Fruit fly (Drosophila melanogaster) whole organism, embryonic: ENCODE data around the gene CG31275.
A peak's percentile ranks its signal among the peaks of the same experiment; 100 is the strongest.

Source experiments
- BtbVII ChIP-seq: fragments of 200-800 bp; sonication (Bioruptor generic); optimal IDR thresholded peaks from 3 replicates; lab custom pipeline; 2017; ENCODE audit warnings: missing biosample characterization, mild to moderate bottlenecking, missing genetic modification characterization
- CG10431 ChIP-seq: fragments of 200-800 bp; sonication (Bioruptor generic); optimal IDR thresholded peaks from 3 replicates; lab custom pipeline; 2018; ENCODE audit warnings: missing biosample characterization, mild to moderate bottlenecking, missing genetic modification characterization
- CG12155 ChIP-seq: fragments of 200-800 bp; sonication (Bioruptor generic); optimal IDR thresholded peaks from 3 replicates; lab custom pipeline; 2016; ENCODE audit warnings: missing biosample characterization, missing genetic modification characterization
- CG13123 ChIP-seq: fragments of 200-800 bp; sonication (Bioruptor generic); optimal IDR thresholded peaks from 2 replicates; lab custom pipeline; 2016; ENCODE audit warnings: missing biosample characterization, missing genetic modification characterization
- CG15479 ChIP-seq: fragments of 200-800 bp; sonication (Bioruptor generic); optimal IDR thresholded peaks from 3 replicates; lab custom pipeline; 2019; ENCODE audit warnings: missing biosample characterization, mild to moderate bottlenecking, missing genetic modification characterization, moderate library complexity
- CG1603 ChIP-seq: fragments of 200-800 bp; sonication (Bioruptor generic); optimal IDR thresholded peaks from 2 replicates; lab custom pipeline; 2019; ENCODE audit warnings: missing biosample characterization, mild to moderate bottlenecking, missing genetic modification characterization, moderate library complexity
- CG16813 ChIP-seq: fragments of 200-800 bp; sonication (Bioruptor generic); IDR thresholded peaks from 3 replicates; pipeline ENCODE4 v1.3.6; 2022; ENCODE audit warnings: missing biosample characterization, missing genetic modification characterization; ENCODE audit not compliant: partially characterized antibody
- CG17912 ChIP-seq: fragments of 200-800 bp; sonication (Bioruptor generic); optimal IDR thresholded peaks from 2 replicates; lab custom pipeline; 2018; ENCODE audit warnings: missing biosample characterization, mild to moderate bottlenecking, missing genetic modification characterization
- CG18262 ChIP-seq: fragments of 200-800 bp; optimal IDR thresholded peaks from 3 replicates; lab custom pipeline; 2019; ENCODE audit warnings: missing biosample characterization, mild to moderate bottlenecking, missing genetic modification characterization, moderate library complexity
- CG2129 ChIP-seq: fragments of 200-800 bp; sonication (Bioruptor generic); IDR thresholded peaks from 2 replicates; pipeline ENCODE4 v1.3.6; 2022; ENCODE audit warnings: missing biosample characterization, missing genetic modification characterization; ENCODE audit not compliant: partially characterized antibody
- CG31224 ChIP-seq: fragments of 200-800 bp; sonication (Bioruptor generic); IDR thresholded peaks from 2 replicates; pipeline ENCODE4 v1.3.6; 2022; ENCODE audit warnings: missing biosample characterization, missing genetic modification characterization
- CG31365 ChIP-seq: fragments of 200-800 bp; sonication (Bioruptor generic); optimal IDR thresholded peaks from 2 replicates; lab custom pipeline; 2018; ENCODE audit warnings: missing biosample characterization, mild to moderate bottlenecking, missing genetic modification characterization
- CG34224 ChIP-seq: fragments of 200-800 bp; sonication (Bioruptor generic); IDR thresholded peaks from 3 replicates; pipeline ENCODE4 v1.3.6; 2022; ENCODE audit warnings: missing biosample characterization, missing genetic modification characterization; ENCODE audit not compliant: partially characterized antibody
- CG4707 ChIP-seq: fragments of 200-800 bp; sonication (Bioruptor generic); optimal IDR thresholded peaks from 2 replicates; lab custom pipeline; 2018; ENCODE audit warnings: missing biosample characterization, mild to moderate bottlenecking, missing genetic modification characterization, moderate library complexity
- CG5953 ChIP-seq: fragments of 200-800 bp; sonication (Bioruptor generic); IDR thresholded peaks from 2 replicates; pipeline ENCODE4 v1.3.6; 2022; ENCODE audit warnings: missing biosample characterization, missing genetic modification characterization
- CG6175 ChIP-seq: fragments of 200-800 bp; sonication (Bioruptor generic); IDR thresholded peaks from 3 replicates; pipeline ENCODE4 v1.3.6; 2022; ENCODE audit warnings: missing biosample characterization, missing genetic modification characterization
- CG8089 ChIP-seq: fragments of 200-800 bp; sonication (Bioruptor generic); optimal IDR thresholded peaks from 3 replicates; lab custom pipeline; 2016; ENCODE audit warnings: missing biosample characterization, missing genetic modification characterization
- CG8478 ChIP-seq: fragments of >200 bp; optimal IDR thresholded peaks from 2 replicates; lab custom pipeline; 2018
- CHES-1-like ChIP-seq: fragments of 200-800 bp; sonication (Bioruptor generic); optimal IDR thresholded peaks from 2 replicates; lab custom pipeline; 2016; ENCODE audit warnings: missing biosample characterization, missing genetic modification characterization
- CoRest ChIP-seq: fragments of 200-800 bp; sonication (Bioruptor generic); optimal IDR thresholded peaks from 3 replicates; lab custom pipeline; 2018; ENCODE audit warnings: missing biosample characterization, mild to moderate bottlenecking, missing genetic modification characterization, moderate library complexity
- MESR4 ChIP-seq: fragments of 200-800 bp; sonication (Bioruptor generic); optimal IDR thresholded peaks from 2 replicates; lab custom pipeline; 2018; ENCODE audit warnings: missing biosample characterization, mild to moderate bottlenecking, missing genetic modification characterization, moderate library complexity
- Nf-YB ChIP-seq: fragments of 200-800 bp; sonication (Bioruptor generic); optimal IDR thresholded peaks from 3 replicates; lab custom pipeline; 2019; ENCODE audit warnings: missing biosample characterization, mild to moderate bottlenecking, missing genetic modification characterization, moderate library complexity
- Optix ChIP-seq: fragments of 200-800 bp; sonication (Bioruptor generic); IDR thresholded peaks from 3 replicates; pipeline ENCODE4 v1.3.6; 2022; ENCODE audit warnings: missing biosample characterization, missing genetic modification characterization
- abd-A ChIP-seq: fragments of 200-800 bp; sonication (Bioruptor generic); optimal IDR thresholded peaks from 3 replicates; lab custom pipeline; 2019; ENCODE audit warnings: missing biosample characterization, mild to moderate bottlenecking, missing genetic modification characterization, moderate library complexity
- al ChIP-seq: fragments of 200-800 bp; sonication (Bioruptor generic); IDR thresholded peaks from 2 replicates; pipeline ENCODE4 v1.3.6; 2022; ENCODE audit warnings: missing biosample characterization, missing genetic modification characterization
- cad ChIP-seq: fragments of >200 bp; optimal IDR thresholded peaks from 2 replicates; lab custom pipeline; 2017; ENCODE audit warnings: missing biosample characterization, missing genetic modification characterization
- cg ChIP-seq: fragments of 200-800 bp; sonication (Bioruptor generic); optimal IDR thresholded peaks from 3 replicates; lab custom pipeline; 2019; ENCODE audit warnings: missing biosample characterization, mild to moderate bottlenecking, missing genetic modification characterization, moderate library complexity
- chn ChIP-seq: fragments of 200-800 bp; sonication (Bioruptor generic); optimal IDR thresholded peaks from 2 replicates; lab custom pipeline; 2016; ENCODE audit warnings: missing biosample characterization, missing genetic modification characterization
- dmrt99B ChIP-seq: fragments of 200-800 bp; sonication (Bioruptor generic); optimal IDR thresholded peaks from 2 replicates; lab custom pipeline; 2018; ENCODE audit warnings: missing biosample characterization, mild to moderate bottlenecking, missing genetic modification characterization, moderate library complexity
- gcm ChIP-seq: fragments of 200-800 bp; sonication (Bioruptor generic); optimal IDR thresholded peaks from 2 replicates; lab custom pipeline; 2019; ENCODE audit warnings: missing biosample characterization, mild to moderate bottlenecking, missing genetic modification characterization, moderate library complexity
- gem ChIP-seq: fragments of 200-800 bp; sonication (Bioruptor generic); optimal IDR thresholded peaks from 2 replicates; lab custom pipeline; 2019; ENCODE audit warnings: missing biosample characterization, mild to moderate bottlenecking, missing genetic modification characterization, moderate library complexity
- h ChIP-seq: fragments of >200 bp; optimal IDR thresholded peaks from 2 replicates; lab custom pipeline; 2017
- ken ChIP-seq: fragments of 200-800 bp; sonication (Bioruptor generic); IDR thresholded peaks from 3 replicates; pipeline ENCODE4 v1.3.6; 2022; ENCODE audit warnings: missing biosample characterization, missing genetic modification characterization
- lmd ChIP-seq: fragments of 200-800 bp; sonication (Bioruptor generic); IDR thresholded peaks from 2 replicates; pipeline ENCODE4 v1.3.6; 2022; ENCODE audit warnings: missing biosample characterization, missing genetic modification characterization
- lola ChIP-seq, 3 experiments: fragments of >200 bp in 2 of 3; fragments of 200-800 bp in 1 of 3; sonication (Bioruptor generic) in 1 of 3; optimal IDR thresholded peaks; 2 replicates each; lab custom pipeline; 2017 to 2019; ENCODE audit warnings: missing biosample characterization in 3 of 3, missing genetic modification characterization in 3 of 3, mild to moderate bottlenecking in 1 of 3, moderate library complexity in 1 of 3
- nerfin-1 ChIP-seq: fragments of 200-800 bp; sonication (Bioruptor generic); optimal IDR thresholded peaks from 3 replicates; lab custom pipeline; 2019; ENCODE audit warnings: missing biosample characterization, mild to moderate bottlenecking, missing genetic modification characterization, moderate library complexity
- pb ChIP-seq: fragments of 200-800 bp; sonication (Bioruptor generic); optimal IDR thresholded peaks from 3 replicates; lab custom pipeline; 2016; ENCODE audit warnings: missing biosample characterization, missing genetic modification characterization
- phol ChIP-seq: fragments of 200-800 bp; sonication (Bioruptor generic); optimal IDR thresholded peaks from 3 replicates; lab custom pipeline; 2018; ENCODE audit warnings: missing biosample characterization, mild to moderate bottlenecking, missing genetic modification characterization, moderate library complexity
- seq ChIP-seq: fragments of 200-800 bp; sonication (Bioruptor generic); IDR thresholded peaks from 2 replicates; pipeline ENCODE4 v1.3.6; 2022; ENCODE audit warnings: missing biosample characterization, missing genetic modification characterization
- stc ChIP-seq: fragments of 200-800 bp; sonication (Bioruptor generic); IDR thresholded peaks from 2 replicates; pipeline ENCODE4 v1.3.6; 2022; ENCODE audit warnings: missing biosample characterization, missing genetic modification characterization
- tll ChIP-seq, 2 experiments: fragments of 200-800 bp in 1 of 2; fragments of >200 bp in 1 of 2; sonication (Bioruptor generic) in 1 of 2; optimal IDR thresholded peaks; 2 replicates each; lab custom pipeline; 2017 to 2019; ENCODE audit warnings: missing biosample characterization in 2 of 2, missing genetic modification characterization in 2 of 2, mild to moderate bottlenecking in 1 of 2, moderate library complexity in 1 of 2
- twi ChIP-seq: fragments of 200-800 bp; optimal IDR thresholded peaks from 2 replicates; lab custom pipeline; 2019; ENCODE audit warnings: missing biosample characterization, mild to moderate bottlenecking, missing genetic modification characterization, moderate library complexity
- vfl ChIP-seq: fragments of 200-800 bp; sonication (Bioruptor generic); optimal IDR thresholded peaks from 2 replicates; lab custom pipeline; 2016; ENCODE audit warnings: missing biosample characterization, missing genetic modification characterization
- vvl ChIP-seq: fragments of 200-800 bp; sonication (Bioruptor generic); IDR thresholded peaks from 2 replicates; pipeline ENCODE4 v1.3.6; 2022; ENCODE audit warnings: missing biosample characterization, missing genetic modification characterization
- zen ChIP-seq: fragments of 200-800 bp; sonication (Bioruptor generic); optimal IDR thresholded peaks from 3 replicates; lab custom pipeline; 2018; ENCODE audit warnings: missing biosample characterization, mild to moderate bottlenecking, missing genetic modification characterization, moderate library complexity
- zfh1 ChIP-seq: fragments of 200-800 bp; sonication (Bioruptor generic); IDR thresholded peaks from 3 replicates; pipeline ENCODE4 v1.3.6; 2022; ENCODE audit warnings: missing biosample characterization, missing genetic modification characterization
- zfh2 ChIP-seq: fragments of 200-800 bp; sonication (Bioruptor generic); optimal IDR thresholded peaks from 2 replicates; lab custom pipeline; 2016; ENCODE audit warnings: missing biosample characterization, missing genetic modification characterization

The CG31275 gene

DNA sequence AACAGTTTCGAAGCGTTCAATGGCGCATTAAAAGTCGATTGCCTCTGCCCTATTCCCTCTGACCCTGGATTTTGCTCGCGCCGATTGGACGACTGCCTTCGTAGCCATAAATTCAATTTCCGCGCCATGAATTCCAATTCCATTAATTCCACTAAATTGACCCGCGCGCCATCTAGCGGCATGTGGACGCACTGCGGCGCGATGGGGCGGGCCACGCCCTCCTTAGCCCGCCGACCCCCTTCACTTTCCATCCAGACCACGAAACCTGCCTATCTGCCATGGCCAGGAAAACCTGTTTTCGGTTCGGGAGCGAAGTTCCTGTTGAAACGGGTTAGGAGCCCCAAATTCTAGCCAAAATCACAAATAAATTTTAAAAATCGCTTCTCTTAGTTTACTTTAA lies 31.3 kb upstream of the CG31275 start (continued):
- TF ChIP-seq CG10431 (GFP tag; lab: Kevin White, UChicago) = peak; percentile 24
- no peak for TF ChIP-seq nerfin-1 (tag; lab: Kevin White, UChicago)
- no peak for TF ChIP-seq CG13123
- TF ChIP-seq vfl (GFP tag; lab: Kevin White, UChicago) = no peak
- TF ChIP-seq gem (tag; lab: Kevin White, UChicago) = no peak
- TF ChIP-seq CoRest (tag; lab: Kevin White, UChicago) = no peak
- TF ChIP-seq CG4707 (GFP tag; lab: Kevin White, UChicago) = no peak
- no peak for TF ChIP-seq lmd
- TF ChIP-seq vvl = peak; percentile 37; the same call in 1 of the 2 replicates
- peak; percentile 28 for TF ChIP-seq chn (GFP tag; lab: Kevin White, UChicago)
- no peak for TF ChIP-seq BtbVII
- TF ChIP-seq phol = no peak
- TF ChIP-seq h = no peak
- no peak for TF ChIP-seq CG8089 (GFP tag; lab: Kevin White, UChicago)
- peak; percentile 7 for TF ChIP-seq Nf-YB
- peak; percentile 41; the same call in 1 of the 3 replicates for TF ChIP-seq ken (GFP tag; lab: Robert Waterston, UW)
- 0 out of 3 replicates have a peak, but pooled peaks have one; percentile 43 for TF ChIP-seq zfh1 (GFP tag; lab: Robert Waterston, UW)
- TF ChIP-seq CG34224 = no peak
- no peak for TF ChIP-seq lola (GFP tag; optimal IDR thresholded peaks at IDR 0.05; lab: Kevin White, UChicago)
- no peak for TF ChIP-seq CG31365 (tag; lab: Kevin White, UChicago)
- no peak for TF ChIP-seq CG31224 (GFP tag; lab: Robert Waterston, UW)
- TF ChIP-seq pb (GFP tag; lab: Kevin White, UChicago) = no peak
- no peak for TF ChIP-seq CG18262
- TF ChIP-seq CG1603 = peak; percentile 7
- TF ChIP-seq CG8478 (lab: Kevin White, UChicago) = no peak
- no peak for TF ChIP-seq MESR4
- TF ChIP-seq cg (GFP tag; lab: Kevin White, UChicago) = no peak
- TF ChIP-seq dmrt99B = no peak
- TF ChIP-seq CG16813 (GFP tag; lab: Robert Waterston, UW) = no peak
- 0 out of 2 replicates have a peak, but pooled peaks have one; percentile 18 for TF ChIP-seq seq (GFP tag; lab: Robert Waterston, UW)
- no peak for TF ChIP-seq CG6175 (GFP tag; lab: Robert Waterston, UW)
- no peak for TF ChIP-seq CG17912 (GFP tag; lab: Kevin White, UChicago)
- no peak for TF ChIP-seq CG2129 (GFP tag; lab: Robert Waterston, UW)
- TF ChIP-seq CG5953 (GFP tag; lab: Robert Waterston, UW) = peak; percentile 32; the same call in 1 of the 2 replicates
- no peak for TF ChIP-seq CHES-1-like (GFP tag; lab: Kevin White, UChicago)
- TF ChIP-seq Optix = peak; percentile 33; the same call in 1 of the 3 replicates
- TF ChIP-seq al (GFP tag; lab: Robert Waterston, UW) = no peak
- peak; percentile 86 for TF ChIP-seq abd-A
- no peak for TF ChIP-seq CG12155
- no peak for TF ChIP-seq gcm

dm6 chr3R:16773176-16773702 lies 22.1 kb upstream of the CG31275 start:
- TF ChIP-seq cad = peak; percentile 96
- TF ChIP-seq twi = peak; percentile 85
- no peak for TF ChIP-seq zfh2 (GFP tag; lab: Kevin White, UChicago)
- TF ChIP-seq CG15479 (GFP tag; lab: Kevin White, UChicago) = peak; percentile 47
- TF ChIP-seq stc (GFP tag; lab: Robert Waterston, UW) = no peak
- peak; percentile 92 for TF ChIP-seq zen (tag; lab: Kevin White, UChicago)
- TF ChIP-seq CG4707 (GFP tag; lab: Kevin White, UChicago) = no peak
- TF ChIP-seq tll (GFP tag; optimal IDR thresholded peaks at IDR 0.05; lab: Kevin White, UChicago) = peak in 1 of 2 experiments; percentile 61
